Worm (Caenorhabditis elegans) whole organism, L1 larva: ENCODE data around the gene vit-4.

Experiments
- ama-1 ChIP-seq: fragments of 150-350 bp; optimal IDR thresholded peaks from 2 replicates; lab custom pipeline; 2014
- ceh-82 ChIP-seq, 3 experiments: fragments of 150-350 bp in 1 of 3; sonication (generic microtip) in 2 of 3; optimal IDR thresholded peaks; 2 replicates each; lab custom pipeline; 2014 to 2017; ENCODE audit warnings: missing biosample characterization in 3 of 3, missing genetic modification characterization in 3 of 3
- fos-1 ChIP-seq: fragments of 150-350 bp; optimal IDR thresholded peaks from 2 replicates; lab custom pipeline; 2014; ENCODE audit warnings: missing biosample characterization, missing genetic modification characterization
- irx-1 ChIP-seq: sonication (generic microtip); optimal IDR thresholded peaks from 2 replicates; lab custom pipeline; 2016; ENCODE audit warnings: missing genetic modification characterization, missing compliant biosample characterization
- lin-13 ChIP-seq: fragments of 150-350 bp; optimal IDR thresholded peaks from 2 replicates; lab custom pipeline; 2014; ENCODE audit warnings: missing biosample characterization, missing genetic modification reagents, missing genetic modification characterization
- lin-39 ChIP-seq: fragments of 150-350 bp; optimal IDR thresholded peaks from 2 replicates; lab custom pipeline; 2014; ENCODE audit warnings: missing biosample characterization, missing genetic modification reagents, missing genetic modification characterization
- lir-3 ChIP-seq: sonication (generic microtip); optimal IDR thresholded peaks from 2 replicates; lab custom pipeline; 2016; ENCODE audit warnings: mild to moderate bottlenecking, missing genetic modification characterization, moderate library complexity, missing compliant biosample characterization; ENCODE audit not compliant: poor library complexity
- nhr-28 ChIP-seq: fragments of 150-350 bp; optimal IDR thresholded peaks from 2 replicates; lab custom pipeline; 2014; ENCODE audit warnings: missing biosample characterization, missing genetic modification characterization
- nhr-47 ChIP-seq: sonication (generic microtip); optimal IDR thresholded peaks from 2 replicates; lab custom pipeline; 2016; ENCODE audit warnings: mild to moderate bottlenecking, missing genetic modification characterization, moderate library complexity, missing compliant biosample characterization
- nhr-85 ChIP-seq: sonication (generic microtip); peaks from one replicate; lab custom pipeline; 2016; ENCODE audit warnings: missing genetic modification characterization, inconsistent platforms, missing compliant biosample characterization
- nhr-90 ChIP-seq: sonication (generic microtip); optimal IDR thresholded peaks from 2 replicates; lab custom pipeline; 2016; ENCODE audit warnings: mild to moderate bottlenecking, missing genetic modification characterization, missing compliant biosample characterization; ENCODE audit not compliant: poor library complexity
- snpc-4 ChIP-seq: fragments of 150-350 bp; optimal IDR thresholded peaks from 2 replicates; lab custom pipeline; 2014; ENCODE audit warnings: missing biosample characterization, missing genetic modification characterization
- unc-86 ChIP-seq: sonication (generic microtip); optimal IDR thresholded peaks from 2 replicates; lab custom pipeline; 2016; ENCODE audit warnings: missing genetic modification characterization, missing compliant biosample characterization

DNA sequence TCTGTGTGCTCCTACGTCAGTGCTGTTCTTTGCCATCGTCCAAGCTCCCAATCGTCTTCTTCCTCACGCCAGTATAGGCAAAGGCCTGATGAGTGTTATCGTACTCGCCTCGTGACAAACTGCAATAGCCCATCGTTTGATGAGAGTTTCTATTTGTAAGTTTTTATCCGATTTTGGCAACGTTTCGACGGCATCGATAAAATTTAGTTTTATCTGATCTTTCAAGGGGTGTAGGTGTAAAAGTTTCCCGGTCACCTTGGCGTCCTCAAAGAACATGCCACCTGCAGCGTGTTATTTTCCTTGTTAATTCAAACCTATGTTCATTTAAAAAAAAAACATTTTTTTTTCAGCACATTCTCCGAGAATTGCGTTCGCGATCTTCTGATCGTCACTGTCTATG, 16.7 kb downstream of the vit-4 start:
- TF ChIP-seq nhr-28 (no peak), lin-13 (no peak), irx-1 (no peak), lir-3 (tag; lab: Kevin White, UChicago) (no peak), nhr-85 (tag; lab: Kevin White, UChicago) (peak; percentile 63), fos-1 (no peak), lin-39 (tag; lab: Kevin White, UChicago) (no peak), ama-1 (lab: Kevin White, UChicago) (no peak), ceh-82 (tag; optimal IDR thresholded peaks at IDR 0.05; lab: Kevin White, UChicago) (no peak), nhr-47 (tag; lab: Kevin White, UChicago) (no peak), unc-86 (tag; lab: Kevin White, UChicago) (no peak), nhr-90 (no peak), snpc-4 (tag; lab: Kevin White, UChicago) (no peak)
